Worm (Caenorhabditis elegans) whole organism, L4 larva: ENCODE data around the gene nkcc-1.

Experiments
- hmg-1.1 ChIP-seq: fragments of 200-800 bp; sonication (Bioruptor generic); IDR thresholded peaks from 2 replicates; pipeline ENCODE4 v1.3.6; 2022; ENCODE audit warnings: missing genetic modification reagents, missing genetic modification characterization, missing compliant biosample characterization
- lin-39 ChIP-seq: fragments of 150-350 bp; optimal IDR thresholded peaks from 2 replicates; lab custom pipeline; 2014; ENCODE audit warnings: missing biosample characterization, missing genetic modification reagents, missing genetic modification characterization
- mep-1 ChIP-seq: fragments of 150-350 bp; sonication (generic microtip); optimal IDR thresholded peaks from 3 replicates; lab custom pipeline; 2014; ENCODE audit warnings: missing biosample characterization, missing genetic modification characterization
- nhr-10 ChIP-seq: fragments of 150-350 bp; optimal IDR thresholded peaks from 2 replicates; lab custom pipeline; 2014; ENCODE audit warnings: missing biosample characterization, missing genetic modification characterization
- nhr-77 ChIP-seq: fragments of 150-350 bp; optimal IDR thresholded peaks from 2 replicates; lab custom pipeline; 2014; ENCODE audit warnings: missing biosample characterization, missing genetic modification characterization
- zag-1 ChIP-seq: fragments of 150-350 bp; optimal IDR thresholded peaks from 2 replicates; lab custom pipeline; 2014; ENCODE audit warnings: missing biosample characterization, missing genetic modification characterization

- TF ChIP-seq nhr-10 (tag; lab: Kevin White, UChicago) (no peak), lin-39 (tag; lab: Kevin White, UChicago) (no peak), zag-1 (tag; lab: Kevin White, UChicago) (no peak), hmg-1.1 (GFP tag; lab: Robert Waterston, UW) (no peak), nhr-77 (tag; lab: Kevin White, UChicago) (no peak), mep-1 (tag; lab: Kevin White, UChicago) (no peak)
Observed at ce11 chrIV:14071466-14071865, 52.4 kb downstream of the nkcc-1 start, which contains the start of gene ccar-1.
